Worm (Caenorhabditis elegans) whole organism, late embryonic: ENCODE measurements around the gene H12I19.115.

Source experiments
- C08G9.2 ChIP-seq: sonication (generic microtip); optimal IDR thresholded peaks from 2 replicates; lab custom pipeline; 2016; ENCODE audit warnings: mild to moderate bottlenecking, missing genetic modification characterization, moderate library complexity, missing compliant biosample characterization
- ama-1 ChIP-seq: fragments of 150-350 bp; optimal IDR thresholded peaks from 2 replicates; lab custom pipeline; 2014
- ceh-48 ChIP-seq: sonication (generic microtip); optimal IDR thresholded peaks from 2 replicates; lab custom pipeline; 2016; ENCODE audit warnings: missing genetic modification characterization, inconsistent platforms, missing compliant biosample characterization
- ets-4 ChIP-seq: sonication (generic microtip); optimal IDR thresholded peaks from 2 replicates; lab custom pipeline; 2016; ENCODE audit warnings: missing genetic modification characterization, missing compliant biosample characterization
- fkh-10 ChIP-seq: fragments of 150-350 bp; optimal IDR thresholded peaks from 2 replicates; lab custom pipeline; 2014; ENCODE audit warnings: missing biosample characterization, missing genetic modification reagents, missing genetic modification characterization
- hlh-8 ChIP-seq: sonication (generic microtip); optimal IDR thresholded peaks from 2 replicates; lab custom pipeline; 2016; ENCODE audit warnings: missing genotype, missing genetic modification characterization, missing compliant biosample characterization
- lim-6 ChIP-seq: sonication (generic microtip); optimal IDR thresholded peaks from 2 replicates; lab custom pipeline; 2016; ENCODE audit warnings: missing genetic modification characterization, missing compliant biosample characterization
- nhr-11 ChIP-seq: fragments of 150-350 bp; optimal IDR thresholded peaks from 2 replicates; lab custom pipeline; 2014; ENCODE audit warnings: missing biosample characterization, missing genetic modification characterization
- pha-4 ChIP-seq: fragments of 150-350 bp; optimal IDR thresholded peaks from 2 replicates; lab custom pipeline; 2018; ENCODE audit warnings: missing biosample characterization, missing genetic modification reagents, missing genetic modification characterization
- pqm-1 ChIP-seq: sonication (generic microtip); optimal IDR thresholded peaks from 2 replicates; lab custom pipeline; 2016; ENCODE audit warnings: missing genetic modification characterization, missing compliant biosample characterization
- sox-4 ChIP-seq: sonication (generic microtip); optimal IDR thresholded peaks from 2 replicates; lab custom pipeline; 2017; ENCODE audit warnings: mild to moderate bottlenecking, missing genetic modification characterization, inconsistent platforms, missing compliant biosample characterization
- unc-55 ChIP-seq: sonication (generic microtip); optimal IDR thresholded peaks from 2 replicates; lab custom pipeline; 2017; ENCODE audit warnings: missing biosample characterization, missing genetic modification reagents, missing genetic modification characterization

- TF ChIP-seq hlh-8 (tag; lab: Kevin White, UChicago) (no peak), pqm-1 (tag; lab: Kevin White, UChicago) (no peak), nhr-11 (no peak), ets-4 (tag; lab: Kevin White, UChicago) (no peak), pha-4 (tag; lab: Kevin White, UChicago) (no peak), ceh-48 (tag; lab: Kevin White, UChicago) (no peak), unc-55 (no peak), C08G9.2 (tag; lab: Kevin White, UChicago) (no peak), sox-4 (tag; lab: Kevin White, UChicago) (no peak), lim-6 (tag; lab: Kevin White, UChicago) (no peak), fkh-10 (GFP tag; lab: Kevin White, UChicago) (no peak), ama-1 (lab: Kevin White, UChicago) (no peak)
Observed at ce11 chrIV:14099256-14099655, 28.4 kb downstream of the H12I19.115 start, which contains the start of gene col-133.
